Fruit fly (Drosophila melanogaster) whole organism, prepupa: ENCODE results near the gene CG18787.

Source experiments
- Blimp-1 ChIP-seq: fragments of 200-800 bp; sonication (Bioruptor generic); optimal IDR thresholded peaks from 3 replicates; lab custom pipeline; 2017; ENCODE audit warnings: missing biosample characterization, missing genetic modification characterization, mild to moderate bottlenecking, moderate library complexity, missing genetic modification reagents
- CG10631 ChIP-seq: fragments of 200-800 bp; sonication (Bioruptor generic); optimal IDR thresholded peaks from 2 replicates; lab custom pipeline; 2016; ENCODE audit warnings: missing biosample characterization, missing genetic modification characterization
- CG10669 ChIP-seq: fragments of 200-800 bp; sonication (Bioruptor generic); optimal IDR thresholded peaks from 3 replicates; lab custom pipeline; 2018; ENCODE audit warnings: missing biosample characterization, mild to moderate bottlenecking, missing genetic modification characterization, moderate library complexity
- CG11294 ChIP-seq: fragments of 200-800 bp; sonication (Bioruptor generic); IDR thresholded peaks from 2 replicates; pipeline ENCODE4 v1.3.6; 2022; ENCODE audit warnings: missing biosample characterization, missing genetic modification characterization
- CG11762 ChIP-seq: fragments of 200-800 bp; sonication (Bioruptor generic); optimal IDR thresholded peaks from 3 replicates; lab custom pipeline; 2016; ENCODE audit warnings: missing biosample characterization, missing genetic modification characterization; ENCODE audit not compliant: insufficient read depth
- CG11902 ChIP-seq: fragments of 200-800 bp; sonication (Bioruptor generic); optimal IDR thresholded peaks from 3 replicates; lab custom pipeline; 2016; ENCODE audit warnings: missing biosample characterization, missing genetic modification characterization
- CG15336 ChIP-seq: fragments of 200-800 bp; sonication (Bioruptor generic); IDR thresholded peaks from 2 replicates; pipeline ENCODE4 v1.3.6; 2022; ENCODE audit warnings: missing biosample characterization, missing genetic modification characterization
- CG1621 ChIP-seq: fragments of 200-800 bp; sonication (Bioruptor generic); optimal IDR thresholded peaks from 3 replicates; lab custom pipeline; 2018; ENCODE audit warnings: missing biosample characterization, mild to moderate bottlenecking, missing genetic modification characterization
- CG16779 ChIP-seq: fragments of 200-800 bp; sonication (Bioruptor generic); optimal IDR thresholded peaks from 3 replicates; lab custom pipeline; 2017; ENCODE audit warnings: missing biosample characterization, mild to moderate bottlenecking, missing genetic modification characterization
- CG3032 ChIP-seq: fragments of 200-800 bp; optimal IDR thresholded peaks from 2 replicates; lab custom pipeline; 2019; ENCODE audit warnings: missing biosample characterization, mild to moderate bottlenecking, missing genetic modification characterization, moderate library complexity
- CG31627 ChIP-seq: fragments of 200-800 bp; sonication (Bioruptor generic); optimal IDR thresholded peaks from 3 replicates; lab custom pipeline; 2016; ENCODE audit warnings: missing biosample characterization, missing genetic modification characterization
- CG32006 ChIP-seq: fragments of 200-800 bp; sonication (Bioruptor generic); optimal IDR thresholded peaks from 3 replicates; lab custom pipeline; 2017; ENCODE audit warnings: missing biosample characterization, mild to moderate bottlenecking, missing genetic modification characterization
- CG34406 ChIP-seq: fragments of 200-800 bp; sonication (Bioruptor generic); optimal IDR thresholded peaks from 3 replicates; lab custom pipeline; 2016; ENCODE audit warnings: missing biosample characterization, missing genetic modification characterization
- CG3919 ChIP-seq: fragments of 200-800 bp; sonication (Bioruptor generic); optimal IDR thresholded peaks from 3 replicates; lab custom pipeline; 2016; ENCODE audit warnings: missing biosample characterization, missing genetic modification characterization
- CG4318 ChIP-seq: fragments of 200-800 bp; sonication (Bioruptor generic); optimal IDR thresholded peaks from 3 replicates; lab custom pipeline; 2017; ENCODE audit warnings: missing biosample characterization, mild to moderate bottlenecking, missing genetic modification characterization
- CG6163 ChIP-seq: fragments of 200-800 bp; sonication (Bioruptor generic); IDR thresholded peaks from 3 replicates; pipeline ENCODE4 v1.3.6; 2022; ENCODE audit warnings: missing biosample characterization, missing genetic modification characterization
- CG6808 ChIP-seq: fragments of 200-800 bp; sonication (Bioruptor generic); optimal IDR thresholded peaks from 3 replicates; lab custom pipeline; 2017; ENCODE audit warnings: missing biosample characterization, missing genetic modification characterization, mild to moderate bottlenecking, moderate library complexity, missing genetic modification reagents
- CG6854 ChIP-seq: fragments of 200-800 bp; sonication (Bioruptor generic); optimal IDR thresholded peaks from 2 replicates; lab custom pipeline; 2017; ENCODE audit warnings: missing biosample characterization, mild to moderate bottlenecking, missing genetic modification characterization
- CG8119 ChIP-seq: fragments of 200-800 bp; sonication (Bioruptor generic); IDR thresholded peaks from 3 replicates; pipeline ENCODE4 v1.3.6; 2022; ENCODE audit warnings: missing biosample characterization, missing genetic modification characterization
- CG8319 ChIP-seq: fragments of 200-800 bp; sonication (Bioruptor generic); optimal IDR thresholded peaks from 3 replicates; lab custom pipeline; 2016; ENCODE audit warnings: missing biosample characterization, missing genetic modification characterization
- Eip75B ChIP-seq: fragments of 200-800 bp; sonication (Bioruptor generic); optimal IDR thresholded peaks from 3 replicates; lab custom pipeline; 2016; ENCODE audit warnings: missing biosample characterization, missing genetic modification characterization
- Eip93F ChIP-seq: fragments of 200-800 bp; sonication (Bioruptor generic); optimal IDR thresholded peaks from 2 replicates; lab custom pipeline; 2016; ENCODE audit warnings: missing biosample characterization, mild to moderate bottlenecking, missing genetic modification characterization
- Ets96B ChIP-seq: fragments of 200-800 bp; optimal IDR thresholded peaks from 2 replicates; lab custom pipeline; 2019; ENCODE audit warnings: missing biosample characterization, mild to moderate bottlenecking, missing genetic modification characterization, moderate library complexity
- Gug ChIP-seq: fragments of 200-800 bp; sonication (Bioruptor generic); IDR thresholded peaks from 2 replicates; pipeline ENCODE4 v1.3.6; 2022; ENCODE audit warnings: missing biosample characterization, missing genetic modification characterization
- Hr38 ChIP-seq: sonication (Bioruptor generic); optimal IDR thresholded peaks from 2 replicates; lab custom pipeline; 2016; ENCODE audit warnings: missing biosample characterization, missing genetic modification characterization
- Hr39 ChIP-seq: fragments of 200-800 bp; sonication (Bioruptor generic); optimal IDR thresholded peaks from 2 replicates; lab custom pipeline; 2016; ENCODE audit warnings: missing biosample characterization, missing genetic modification characterization
- Lpt ChIP-seq: fragments of 200-800 bp; sonication (Bioruptor generic); optimal IDR thresholded peaks from 3 replicates; lab custom pipeline; 2016; ENCODE audit warnings: missing biosample characterization, missing genetic modification characterization
- Met ChIP-seq: fragments of 200-800 bp; sonication (Bioruptor generic); optimal IDR thresholded peaks from 3 replicates; lab custom pipeline; 2016; ENCODE audit warnings: missing biosample characterization, missing genetic modification characterization
- OdsH ChIP-seq: fragments of 200-800 bp; sonication (Bioruptor generic); optimal IDR thresholded peaks from 3 replicates; lab custom pipeline; 2016; ENCODE audit warnings: missing biosample characterization, missing genetic modification characterization
- Sox102F ChIP-seq: fragments of 200-800 bp; sonication (Bioruptor generic); optimal IDR thresholded peaks from 2 replicates; lab custom pipeline; 2016; ENCODE audit warnings: missing biosample characterization, mild to moderate bottlenecking, missing genetic modification characterization
- Sox14 ChIP-seq: fragments of 200-800 bp; sonication (Bioruptor generic); optimal IDR thresholded peaks from 3 replicates; lab custom pipeline; 2016; ENCODE audit warnings: missing biosample characterization, missing genetic modification characterization
- Sox15 ChIP-seq: fragments of 200-800 bp; sonication (Bioruptor generic); optimal IDR thresholded peaks from 3 replicates; lab custom pipeline; 2016; ENCODE audit warnings: missing biosample characterization, missing genetic modification characterization
- acj6 ChIP-seq: fragments of 200-800 bp; sonication (Bioruptor generic); optimal IDR thresholded peaks from 3 replicates; lab custom pipeline; 2016; ENCODE audit warnings: missing biosample characterization, missing genetic modification characterization
- cyc ChIP-seq: fragments of 200-800 bp; sonication (Bioruptor generic); optimal IDR thresholded peaks from 3 replicates; lab custom pipeline; 2016; ENCODE audit warnings: missing biosample characterization, missing genetic modification characterization
- dac ChIP-seq: fragments of 200-800 bp; sonication (Bioruptor generic); optimal IDR thresholded peaks from 2 replicates; lab custom pipeline; 2017; ENCODE audit warnings: missing biosample characterization, mild to moderate bottlenecking, missing genetic modification characterization
- dsx ChIP-seq: fragments of 200-800 bp; optimal IDR thresholded peaks from 3 replicates; lab custom pipeline; 2019; ENCODE audit warnings: missing biosample characterization, mild to moderate bottlenecking, missing genetic modification characterization, moderate library complexity; ENCODE audit not compliant: poor library complexity, severe bottlenecking
- eg ChIP-seq: fragments of 200-800 bp; sonication (Bioruptor generic); IDR thresholded peaks from 3 replicates; pipeline ENCODE4 v1.3.6; 2022; ENCODE audit warnings: missing biosample characterization, missing genetic modification characterization
- esn ChIP-seq: fragments of 200-800 bp; sonication (Bioruptor generic); optimal IDR thresholded peaks from 2 replicates; lab custom pipeline; 2016; ENCODE audit warnings: missing biosample characterization, mild to moderate bottlenecking, missing genetic modification characterization, moderate library complexity
- lz ChIP-seq: fragments of 200-800 bp; sonication (Bioruptor generic); optimal IDR thresholded peaks from 3 replicates; lab custom pipeline; 2016; ENCODE audit warnings: missing biosample characterization, missing genetic modification characterization
- pdm3 ChIP-seq: fragments of 200-800 bp; sonication (Bioruptor generic); optimal IDR thresholded peaks from 3 replicates; lab custom pipeline; 2016; ENCODE audit warnings: missing biosample characterization, missing genetic modification characterization
- salr ChIP-seq, 2 experiments: fragments of 200-800 bp; sonication (Bioruptor generic); optimal IDR thresholded peaks; 3 replicates each; lab custom pipeline; 2016 to 2018; ENCODE audit warnings: missing biosample characterization in 2 of 2, missing genetic modification characterization in 2 of 2, mild to moderate bottlenecking in 1 of 2
- spab ChIP-seq: fragments of 200-800 bp; sonication (Bioruptor generic); optimal IDR thresholded peaks from 2 replicates; lab custom pipeline; 2017; ENCODE audit warnings: missing biosample characterization, mild to moderate bottlenecking, missing genetic modification characterization, missing genetic modification reagents
- ss ChIP-seq, 2 experiments: fragments of 200-800 bp; sonication (Bioruptor generic); optimal IDR thresholded peaks; 2 replicates in 1 of 2; 3 replicates in 1 of 2; lab custom pipeline; 2017 to 2018; ENCODE audit warnings: mild to moderate bottlenecking in 2 of 2, missing biosample characterization in 2 of 2, missing genetic modification characterization in 2 of 2, moderate library complexity in 1 of 2
- topi ChIP-seq: fragments of 200-800 bp; sonication (Bioruptor generic); optimal IDR thresholded peaks from 3 replicates; lab custom pipeline; 2016; ENCODE audit warnings: missing biosample characterization, missing genetic modification characterization
- vri ChIP-seq: fragments of 200-800 bp; sonication (Bioruptor generic); optimal IDR thresholded peaks from 3 replicates; lab custom pipeline; 2016; ENCODE audit warnings: missing biosample characterization, mild to moderate bottlenecking, missing genetic modification characterization

The CG18787 gene

DNA sequence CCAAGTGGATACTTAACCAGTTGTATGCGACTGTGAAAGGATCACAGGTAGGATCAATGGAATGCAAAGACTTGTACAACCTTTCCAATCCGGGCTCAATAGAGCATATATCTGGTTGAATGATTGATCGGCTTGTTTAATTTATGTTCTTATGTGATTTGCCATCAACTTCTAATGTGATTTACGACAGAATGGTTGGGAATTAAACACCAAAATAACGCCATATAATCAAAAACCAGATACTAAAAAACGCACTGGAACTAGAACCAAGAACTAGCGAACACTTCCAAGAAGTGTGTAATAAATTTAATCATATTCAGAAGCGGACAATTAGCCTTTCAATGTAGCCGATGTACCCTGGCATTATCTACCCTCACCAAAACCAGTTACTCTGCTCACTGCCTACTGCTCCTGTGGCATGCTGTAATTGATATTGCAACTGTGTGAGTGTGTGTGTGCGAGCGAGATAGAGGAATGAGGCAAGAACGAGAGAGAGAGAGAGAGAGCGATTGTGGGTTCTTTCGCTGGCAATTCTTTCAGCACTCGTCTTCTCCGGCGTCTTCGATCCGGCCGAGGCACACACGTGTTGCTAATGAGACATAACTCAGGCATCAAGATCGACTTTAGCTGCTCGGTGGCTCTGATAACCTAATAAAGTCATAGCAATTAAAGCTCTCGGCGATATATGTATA, 30.4 kb downstream of the CG18787 start (continued):
- TF ChIP-seq CG15336 (peak; percentile 26; the same call in 1 of the 2 replicates), CG6163 (0 out of 3 replicates have a peak, but pooled peaks have one; percentile 6), Sox102F (GFP tag; lab: Kevin White, UChicago) (peak; percentile 34), Ets96B (peak; percentile 31), CG10669 (GFP tag; lab: Kevin White, UChicago) (peak; percentile 59), acj6 (peak; percentile 69), CG11294 (0 out of 2 replicates have a peak, but pooled peaks have one; percentile 17), CG3919 (GFP tag; lab: Kevin White, UChicago) (peak; percentile 63), spab (GFP tag; lab: Kevin White, UChicago) (peak; percentile 56)
- TF ChIP-seq, all 60 proteins: peak for 47

DNA sequence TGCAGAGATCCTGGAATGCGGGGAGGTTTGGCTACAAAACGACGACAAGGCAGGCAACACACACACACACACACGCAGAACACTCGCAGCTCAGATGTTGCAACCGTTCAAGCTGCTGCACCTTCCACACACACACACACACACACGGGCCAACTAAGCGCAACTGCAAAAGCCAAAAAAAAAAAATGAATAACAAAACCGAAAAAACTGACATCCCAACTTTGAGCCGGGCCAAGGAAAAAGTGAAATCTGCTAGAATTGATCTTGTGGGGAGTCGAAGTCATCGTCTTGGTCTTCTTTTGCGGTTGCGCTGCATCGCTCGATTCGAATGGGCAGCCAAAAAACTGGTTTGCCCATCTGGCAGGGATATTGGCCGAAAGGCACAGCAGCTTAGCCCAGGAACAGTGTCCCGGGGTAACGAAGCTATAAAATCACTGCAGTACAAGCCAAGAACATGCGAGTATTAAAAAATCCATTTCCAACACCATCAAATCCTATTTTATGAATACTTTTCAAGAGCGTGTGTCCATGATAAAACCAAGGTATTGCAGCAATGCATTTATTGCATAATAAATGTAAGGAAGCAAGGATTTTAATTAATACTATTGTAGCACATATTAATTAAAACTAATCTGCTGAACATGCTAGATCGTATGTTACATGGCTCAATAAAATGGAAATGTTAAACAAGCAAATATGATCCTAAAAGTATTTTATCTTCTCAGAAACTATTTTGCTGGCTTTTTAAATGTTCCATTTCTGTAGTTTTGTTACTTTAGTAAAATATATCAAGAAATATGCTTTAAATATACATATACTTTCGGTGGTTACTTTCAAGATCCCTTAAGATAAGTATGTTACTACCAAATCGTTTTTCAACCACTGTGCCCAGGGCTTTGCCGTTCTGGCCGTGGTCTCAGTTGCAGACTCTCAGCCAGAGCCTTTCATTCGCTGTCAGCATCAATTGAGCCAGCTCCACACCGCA, 33.2 kb downstream of the CG18787 start:
- TF ChIP-seq CG8119 (GFP tag; lab: Robert Waterston, UW) (no peak), salr (GFP tag; optimal IDR thresholded peaks at IDR 0.05; lab: Kevin White, UChicago) (peak in 1 of 2 experiments; percentile 5), dsx (no peak), ss (GFP tag; optimal IDR thresholded peaks at IDR 0.05; lab: Kevin White, UChicago) (peak; percentile 1 to 50), eg (no peak), topi (GFP tag; lab: Kevin White, UChicago) (peak; percentile 65), Ets96B (no peak), Hr38 (GFP tag; lab: Kevin White, UChicago) (no peak), CG10631 (GFP tag; lab: Kevin White, UChicago) (peak; percentile 74), Sox14 (GFP tag; lab: Kevin White, UChicago) (peak; percentile 42), Gug (no peak), dac (GFP tag; lab: Kevin White, UChicago) (no peak), OdsH (GFP tag; lab: Kevin White, UChicago) (peak; percentile 26), lz (peak; percentile 61), CG8319 (GFP tag; lab: Kevin White, UChicago) (no peak), Eip93F (GFP tag; lab: Kevin White, UChicago) (no peak), CG1621 (no peak), esn (GFP tag; lab: Kevin White, UChicago) (peak; percentile 77), CG32006 (GFP tag; lab: Kevin White, UChicago) (peak; percentile 48), vri (no peak), CG6163 (0 out of 3 replicates have a peak, but pooled peaks have one; percentile 36), CG6808 (GFP tag; lab: Kevin White, UChicago) (peak; percentile 62), CG31627 (GFP tag; lab: Kevin White, UChicago) (peak; percentile 31), CG4318 (GFP tag; lab: Kevin White, UChicago) (no peak), CG11762 (no peak), pdm3 (GFP tag; lab: Kevin White, UChicago) (peak; percentile 15), Eip75B (GFP tag; lab: Kevin White, UChicago) (peak; percentile 57), Met (GFP tag; lab: Kevin White, UChicago) (peak; percentile 54), Lpt (GFP tag; lab: Kevin White, UChicago) (peak; percentile 24), Blimp-1 (GFP tag; lab: Kevin White, UChicago) (peak; percentile 84), acj6 (peak; percentile 55), CG11902 (no peak), Sox15 (GFP tag; lab: Kevin White, UChicago) (no peak), CG16779 (tag; lab: Kevin White, UChicago) (no peak), spab (GFP tag; lab: Kevin White, UChicago) (no peak), CG6854 (GFP tag; lab: Kevin White, UChicago) (peak; percentile 9), cyc (GFP tag; lab: Kevin White, UChicago) (no peak), CG3032 (tag; lab: Kevin White, UChicago) (peak; percentile 13), CG15336 (no peak), Hr39 (peak; percentile 58), CG3919 (GFP tag; lab: Kevin White, UChicago) (peak; percentile 7), CG34406 (GFP tag; lab: Kevin White, UChicago) (peak; percentile 26)
